Fruit fly (Drosophila melanogaster): ENCODE results near the gene Btk.

Gene Btk

DNA sequence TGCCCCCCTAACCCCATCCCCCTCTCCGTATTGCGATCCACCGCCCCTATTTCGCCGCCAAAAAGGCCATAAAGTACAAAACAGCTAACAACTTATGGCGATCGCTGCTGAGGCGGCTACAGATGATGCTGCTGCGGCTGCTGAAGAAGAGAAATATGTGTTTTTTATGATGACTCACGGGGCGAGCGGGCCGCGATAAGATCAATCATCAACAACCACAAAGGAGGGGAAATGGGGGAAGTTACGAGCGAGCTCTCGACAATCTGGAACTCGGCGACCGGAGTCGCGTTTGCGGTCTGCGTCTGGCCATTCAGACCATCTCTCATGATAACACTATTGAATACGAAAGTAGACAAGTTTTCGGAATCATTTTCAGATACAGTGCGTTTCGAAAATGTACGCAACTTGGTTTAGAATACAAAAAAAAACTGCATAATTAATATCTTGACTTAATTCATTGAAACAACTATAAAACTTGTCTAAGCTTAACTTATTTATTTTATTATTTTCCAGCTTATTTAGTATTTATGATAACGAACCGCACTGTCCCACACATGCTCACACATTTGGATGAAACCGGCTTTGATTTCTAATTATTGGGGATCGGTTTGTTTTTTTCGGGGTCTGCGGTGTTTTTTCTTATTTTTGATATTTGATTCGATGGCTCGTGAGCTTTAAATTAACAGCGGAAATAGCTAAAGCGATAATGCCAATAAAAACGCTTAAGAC lies 8.6 kb downstream of the Btk start (continued):
- TF ChIP-seq psq (GFP tag; optimal IDR thresholded peaks at IDR 0.05) (peak; percentile 69), gro (GFP tag; optimal IDR thresholded peaks at IDR 0.05) (peak; percentile 92), CG13123 (GFP tag; optimal IDR thresholded peaks at IDR 0.05) (peak; percentile 91), CG11504 (tag; optimal IDR thresholded peaks at IDR 0.05) (peak; percentile 97), unc-4 (GFP tag; IDR thresholded peaks at IDR 0.05; ENCODE audit: partially characterized antibody) (no peak), sob (GFP tag; IDR thresholded peaks at IDR 0.05) (peak; percentile 98), kni (GFP tag; optimal IDR thresholded peaks at IDR 0.05) (peak; percentile 95), chm (GFP tag; IDR thresholded peaks at IDR 0.05) (peak; percentile 98), CG31441 (GFP tag; IDR thresholded peaks at IDR 0.05) (peak; percentile 93), CG11695 (GFP tag; IDR thresholded peaks at IDR 0.05) (peak; percentile 100), jigr1 (GFP tag; IDR thresholded peaks at IDR 0.05) (peak; percentile 94), CG10431 (GFP tag; optimal IDR thresholded peaks at IDR 0.05) (peak; percentile 91), gcm (GFP tag; optimal IDR thresholded peaks at IDR 0.05) (peak; percentile 95), CG30403 (GFP tag; optimal IDR thresholded peaks at IDR 0.05) (peak; percentile 96), Dip2 (GFP tag; IDR thresholded peaks at IDR 0.05) (peak; percentile 17; the same call in 1 of the 2 replicates), CrebB (tag; optimal IDR thresholded peaks at IDR 0.05) (peak; percentile 95), Ptx1 (GFP tag; IDR thresholded peaks at IDR 0.05) (peak; percentile 97), gt (GFP tag; IDR thresholded peaks at IDR 0.05) (peak; percentile 83), CG31365 (tag; optimal IDR thresholded peaks at IDR 0.05) (peak; percentile 86), CG14667 (GFP tag; IDR thresholded peaks at IDR 0.05) (peak; percentile 94), CG14441 (GFP tag; IDR thresholded peaks at IDR 0.05) (peak; percentile 96), CG4282 (GFP tag; optimal IDR thresholded peaks at IDR 0.05) (peak; percentile 46), Scr (GFP tag; IDR thresholded peaks at IDR 0.05; ENCODE audit: partially characterized antibody) (no peak), B-H1 (GFP tag; IDR thresholded peaks at IDR 0.05) (peak; percentile 95), CG13296 (GFP tag; optimal IDR thresholded peaks at IDR 0.05) (peak; percentile 97), ind (GFP tag; optimal IDR thresholded peaks at IDR 0.05) (peak; percentile 95), CG4617 (GFP tag; optimal IDR thresholded peaks at IDR 0.05; ENCODE audit: borderline replicate concordance) (peak; percentile 80), ssp (GFP tag; IDR thresholded peaks at IDR 0.05) (peak; percentile 90), gfzf (GFP tag; optimal IDR thresholded peaks at IDR 0.05) (peak; percentile 5), lov (optimal IDR thresholded peaks at IDR 0.05) (no peak), lov (GFP tag; IDR thresholded peaks at IDR 0.05) (peak; percentile 92), prd (optimal IDR thresholded peaks at IDR 0.05) (no peak), prd (GFP tag; IDR thresholded peaks at IDR 0.05) (peak; percentile 97), CG9797 (GFP tag; optimal IDR thresholded peaks at IDR 0.05) (peak; percentile 38), CG18599 (GFP tag; optimal IDR thresholded peaks at IDR 0.05) (peak; percentile 97), CG4730 (GFP tag; IDR thresholded peaks at IDR 0.05) (peak; percentile 96), CG3726 (GFP tag; IDR thresholded peaks at IDR 0.05) (peak; percentile 93; the same call in 1 of the 3 replicates), CG2678 (tag; optimal IDR thresholded peaks at IDR 0.05) (peak; percentile 99), oc (tag; optimal IDR thresholded peaks at IDR 0.05) (peak; percentile 99), HLH4C (GFP tag; IDR thresholded peaks at IDR 0.05; ENCODE audit: partially characterized antibody) (no peak), emc (GFP tag; optimal IDR thresholded peaks at IDR 0.05) (peak; percentile 21), Taf1 (GFP tag; IDR thresholded peaks at IDR 0.05) (peak; percentile 94), HLHmδ (GFP tag; optimal IDR thresholded peaks at IDR 0.05) (no peak), eyg (GFP tag; optimal IDR thresholded peaks at IDR 0.05) (peak; percentile 85), Adf1 (GFP tag; IDR thresholded peaks at IDR 0.05) (peak; percentile 75), Meics (GFP tag; optimal IDR thresholded peaks at IDR 0.05) (peak; percentile 96), Lhr (GFP tag; optimal IDR thresholded peaks at IDR 0.05) (peak; percentile 89), da (GFP tag; optimal IDR thresholded peaks at IDR 0.05) (peak; percentile 81), ems (GFP tag; optimal IDR thresholded peaks at IDR 0.05) (peak; percentile 93), Hr3 (GFP tag; optimal IDR thresholded peaks at IDR 0.05) (peak; percentile 93)

Measured in whole organism, embryonic.